Worm (Caenorhabditis elegans) whole organism, L4 larva: ENCODE results near the gene F59B10.4.

Experiments
- ces-1 ChIP-seq: fragments of 150-350 bp; sonication (generic microtip); optimal IDR thresholded peaks from 4 replicates; lab custom pipeline; 2014; ENCODE audit warnings: missing biosample characterization, missing genetic modification reagents, missing genetic modification characterization
- daf-12 ChIP-seq: fragments of 150-350 bp; optimal IDR thresholded peaks from 2 replicates; lab custom pipeline; 2014; ENCODE audit warnings: missing biosample characterization, missing genetic modification reagents, missing genetic modification characterization
- egl-27 ChIP-seq: sonication (generic microtip); optimal IDR thresholded peaks from 3 replicates; lab custom pipeline; 2017; ENCODE audit warnings: missing biosample characterization, missing genetic modification reagents, missing genetic modification characterization
- fkh-10 ChIP-seq: fragments of 150-350 bp; optimal IDR thresholded peaks from 2 replicates; lab custom pipeline; 2014; ENCODE audit warnings: missing biosample characterization, missing genetic modification reagents, missing genetic modification characterization
- lsy-2 ChIP-seq, 2 experiments: fragments of 150-350 bp in 1 of 2; sonication (generic microtip) in 1 of 2; optimal IDR thresholded peaks; 2 replicates each; lab custom pipeline; 2014 to 2017; ENCODE audit warnings: missing biosample characterization in 2 of 2, missing genetic modification characterization in 2 of 2
- mep-1 ChIP-seq: fragments of 150-350 bp; sonication (generic microtip); optimal IDR thresholded peaks from 3 replicates; lab custom pipeline; 2014; ENCODE audit warnings: missing biosample characterization, missing genetic modification characterization
- nhr-10 ChIP-seq: fragments of 150-350 bp; optimal IDR thresholded peaks from 2 replicates; lab custom pipeline; 2014; ENCODE audit warnings: missing biosample characterization, missing genetic modification characterization
- pqm-1 ChIP-seq: sonication (generic microtip); optimal IDR thresholded peaks from 2 replicates; lab custom pipeline; 2017; ENCODE audit warnings: missing biosample characterization, missing genetic modification characterization
- unc-130 ChIP-seq: sonication (generic microtip); optimal IDR thresholded peaks from 2 replicates; lab custom pipeline; 2016; ENCODE audit warnings: missing genetic modification reagents, missing genetic modification characterization, missing compliant biosample characterization
- unc-62 ChIP-seq, 3 experiments: fragments of 150-350 bp in 1 of 3; sonication (generic microtip); optimal IDR thresholded peaks in 2 of 3; peaks in 1 of 3; 1 replicate in 1 of 3; 2 replicates in 2 of 3; lab custom pipeline; 2014 to 2017; ENCODE audit warnings: missing biosample characterization in 3 of 3, missing genetic modification characterization in 3 of 3, missing genetic modification reagents in 3 of 3, missing genotype in 1 of 3
- zfp-2 ChIP-seq: sonication (generic microtip); optimal IDR thresholded peaks from 2 replicates; lab custom pipeline; 2016; ENCODE audit warnings: mild to moderate bottlenecking, missing genetic modification characterization, missing compliant biosample characterization

DNA sequence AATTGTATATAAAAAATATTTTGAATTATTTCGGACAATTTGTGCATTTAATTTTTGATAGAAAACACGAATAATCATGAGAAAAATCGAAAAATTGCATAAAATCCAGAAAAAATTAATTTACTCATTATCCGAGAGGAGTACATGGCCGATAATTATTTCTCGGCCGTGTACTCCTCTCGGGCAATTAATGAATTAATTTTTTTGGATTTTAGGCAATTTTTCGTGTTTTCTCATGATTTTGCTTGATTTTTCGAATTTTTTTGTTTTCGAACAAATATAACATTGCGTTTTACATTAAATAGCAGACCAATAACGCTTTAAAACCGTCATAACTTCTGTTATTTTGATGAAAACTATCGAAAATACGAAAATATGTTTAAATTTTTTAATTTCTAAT is 19.1 kb upstream of the F59B10.4 start:
- TF ChIP-seq zfp-2 (tag; lab: Kevin White, UChicago) (no peak), ces-1 (no peak), daf-12 (tag; lab: Kevin White, UChicago) (no peak), nhr-10 (no peak), unc-62 (GFP tag; optimal IDR thresholded peaks at IDR 0.05 in 1 of 2; lab: Kevin White, UChicago) (no peak), unc-62 (tag; optimal IDR thresholded peaks at IDR 0.05; lab: Kevin White, UChicago) (no peak), pqm-1 (no peak), mep-1 (tag; lab: Kevin White, UChicago) (peak; percentile 42), fkh-10 (GFP tag; lab: Kevin White, UChicago) (no peak), lsy-2 (tag; optimal IDR thresholded peaks at IDR 0.05; lab: Kevin White, UChicago) (peak in 1 of 2 experiments; percentile 75), unc-130 (GFP tag; lab: Kevin White, UChicago) (peak; percentile 63), egl-27 (tag; lab: Kevin White, UChicago) (no peak)
